Worm (Caenorhabditis elegans) whole organism, L4 larva: ENCODE measurements around the gene ZK971.1.

Source experiments
- Y5F2A.4 ChIP-seq: fragments of 200-800 bp; sonication (Bioruptor generic); optimal IDR thresholded peaks from 2 replicates; lab custom pipeline; 2018; ENCODE audit warnings: mild to moderate bottlenecking, missing genetic modification characterization, missing compliant biosample characterization
- ceh-28 ChIP-seq: fragments of 150-350 bp; optimal IDR thresholded peaks from 2 replicates; lab custom pipeline; 2014; ENCODE audit warnings: missing biosample characterization, missing genetic modification reagents, missing genetic modification characterization
- daf-19 ChIP-seq: fragments of 200-800 bp; sonication (Bioruptor generic); conservative IDR thresholded peaks from 2 replicates; pipeline ENCODE4 v1.3.6; 2022; ENCODE audit warnings: missing genetic modification characterization, missing compliant biosample characterization
- hmg-1.1 ChIP-seq: fragments of 200-800 bp; sonication (Bioruptor generic); IDR thresholded peaks from 2 replicates; pipeline ENCODE4 v1.3.6; 2022; ENCODE audit warnings: missing genetic modification reagents, missing genetic modification characterization, missing compliant biosample characterization
- unc-39 ChIP-seq: sonication (generic microtip); optimal IDR thresholded peaks from 2 replicates; lab custom pipeline; 2017; ENCODE audit warnings: missing biosample characterization, missing genetic modification characterization
- unc-62 ChIP-seq, 3 experiments: fragments of 150-350 bp in 1 of 3; sonication (generic microtip); optimal IDR thresholded peaks in 2 of 3; peaks in 1 of 3; 1 replicate in 1 of 3; 2 replicates in 2 of 3; lab custom pipeline; 2014 to 2017; ENCODE audit warnings: missing biosample characterization in 3 of 3, missing genetic modification characterization in 3 of 3, missing genetic modification reagents in 3 of 3, missing genotype in 1 of 3

- TF ChIP-seq unc-39 (no peak), ceh-28 (tag; lab: Kevin White, UChicago) (no peak), unc-62 (GFP tag; optimal IDR thresholded peaks at IDR 0.05 in 1 of 2; lab: Kevin White, UChicago) (no peak), unc-62 (tag; optimal IDR thresholded peaks at IDR 0.05; lab: Kevin White, UChicago) (no peak), Y5F2A.4 (no peak), daf-19 (GFP tag; lab: Robert Waterston, UW) (no peak), hmg-1.1 (GFP tag; lab: Robert Waterston, UW) (no peak)
Measured at ce11 chrII:10309337-10309736, 29.9 kb upstream of the ZK971.1 start, which contains the start of gene ZK970.8.
